Fruit fly (Drosophila melanogaster) whole organism, embryonic: Measurements from ENCODE around the gene chic.

Experiments used
- CG10959 ChIP-seq: fragments of 200-800 bp; sonication (Bioruptor generic); IDR thresholded peaks from 2 replicates; pipeline ENCODE4 v1.3.6; 2022; ENCODE audit warnings: missing biosample characterization, missing genetic modification characterization
- CG11093 ChIP-seq: fragments of 200-800 bp; sonication (Bioruptor generic); IDR thresholded peaks from 3 replicates; pipeline ENCODE4 v1.3.6; 2022; ENCODE audit warnings: missing biosample characterization, missing genetic modification characterization
- CG12299 ChIP-seq: fragments of 200-800 bp; sonication (Bioruptor generic); optimal IDR thresholded peaks from 2 replicates; lab custom pipeline; 2018; ENCODE audit warnings: missing biosample characterization, mild to moderate bottlenecking, missing genetic modification characterization
- CG17359 ChIP-seq: fragments of 200-800 bp; sonication (Bioruptor generic); optimal IDR thresholded peaks from 3 replicates; lab custom pipeline; 2018; ENCODE audit warnings: missing biosample characterization, mild to moderate bottlenecking, missing genetic modification characterization, moderate library complexity
- CG8924 ChIP-seq: fragments of 200-800 bp; optimal IDR thresholded peaks from 3 replicates; lab custom pipeline; 2019; ENCODE audit warnings: missing biosample characterization, mild to moderate bottlenecking, missing genetic modification characterization, moderate library complexity
- CG9817 ChIP-seq: fragments of 200-800 bp; sonication (Bioruptor generic); optimal IDR thresholded peaks from 2 replicates; lab custom pipeline; 2018; ENCODE audit warnings: missing biosample characterization, mild to moderate bottlenecking, missing genetic modification characterization, moderate library complexity
- CTCF ChIP-seq: fragments of 200-800 bp; sonication (Bioruptor generic); optimal IDR thresholded peaks from 2 replicates; lab custom pipeline; 2017; ENCODE audit warnings: missing biosample characterization, mild to moderate bottlenecking, missing genetic modification characterization, moderate library complexity
- Sox102F ChIP-seq: fragments of 200-800 bp; sonication (Bioruptor generic); optimal IDR thresholded peaks from 2 replicates; lab custom pipeline; 2018; ENCODE audit warnings: missing biosample characterization, mild to moderate bottlenecking, missing genetic modification characterization, moderate library complexity
- dan ChIP-seq: fragments of 200-800 bp; sonication (Bioruptor generic); IDR thresholded peaks from 2 replicates; pipeline ENCODE4 v1.3.6; 2022; ENCODE audit warnings: missing biosample characterization, missing genetic modification characterization
- esg ChIP-seq: fragments of 200-800 bp; sonication (Bioruptor generic); conservative IDR thresholded peaks from 2 replicates; pipeline ENCODE4 v1.3.6; 2022; ENCODE audit warnings: missing biosample characterization, missing genetic modification characterization
- ro ChIP-seq: fragments of 200-800 bp; sonication (Bioruptor generic); IDR thresholded peaks from 2 replicates; pipeline ENCODE4 v1.3.6; 2022; ENCODE audit warnings: missing biosample characterization, missing genetic modification characterization

DNA sequence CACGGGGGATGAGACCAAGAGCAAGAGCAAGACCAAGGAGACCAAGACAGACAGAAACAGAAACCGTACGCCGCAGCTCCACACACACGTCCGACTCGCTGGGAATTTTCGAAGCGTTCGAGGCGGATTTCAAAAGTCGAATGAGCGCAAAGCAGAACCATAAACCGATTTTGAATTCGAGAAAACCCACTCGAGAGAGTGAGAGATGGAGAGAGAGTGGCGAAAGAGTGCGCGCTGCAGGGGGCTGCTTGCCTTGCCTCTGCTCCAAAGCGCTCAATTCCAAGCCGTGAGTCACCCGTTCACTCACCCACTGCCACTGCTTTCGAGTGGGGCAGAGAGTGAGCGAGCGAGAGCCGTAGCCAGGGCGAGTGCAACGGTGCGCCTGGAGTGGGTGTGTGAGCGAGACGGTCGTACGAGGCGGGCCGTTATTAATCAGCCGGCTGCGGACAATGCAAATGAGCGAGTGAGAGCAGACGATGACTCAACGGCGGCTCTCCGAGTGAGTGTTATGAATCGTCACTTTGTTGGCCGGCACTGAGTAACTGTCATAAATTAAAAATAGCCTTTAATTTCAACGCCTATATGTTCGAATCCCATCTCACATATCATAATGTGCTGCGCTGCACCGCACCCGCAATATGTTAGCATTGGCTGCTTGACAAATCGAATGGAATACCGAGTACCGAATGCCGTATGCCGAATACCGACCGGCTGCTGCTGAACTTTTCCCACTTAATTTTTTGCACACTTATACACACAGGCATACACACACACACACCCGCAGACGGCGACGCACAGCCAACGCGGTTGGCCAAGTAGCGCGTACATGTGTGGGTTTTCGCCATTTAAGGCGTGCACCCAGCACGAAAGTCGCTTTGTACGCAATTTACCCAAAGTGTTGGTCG, 609 bp downstream of the chic start:
- TF ChIP-seq esg (GFP tag; lab: Robert Waterston, UW) (no peak), CTCF (GFP tag; lab: Kevin White, UChicago) (no peak), Sox102F (GFP tag; lab: Kevin White, UChicago) (no peak), ro (GFP tag; lab: Robert Waterston, UW) (no peak), CG9817 (tag; lab: Kevin White, UChicago) (no peak), CG10959 (GFP tag; lab: Robert Waterston, UW) (no peak), CG17359 (tag; lab: Kevin White, UChicago) (peak; percentile 44), dan (no peak), CG8924 (tag; lab: Kevin White, UChicago) (peak; percentile 23), CG12299 (tag; lab: Kevin White, UChicago) (peak; percentile 64), CG11093 (GFP tag; lab: Robert Waterston, UW) (no peak)
